Fruit fly (Drosophila melanogaster) whole organism, embryonic: ENCODE data around the gene CG14778.

Source experiments
- B-H1 ChIP-seq: fragments of 200-800 bp; sonication (Bioruptor generic); IDR thresholded peaks from 3 replicates; pipeline ENCODE4 v1.3.6; 2022; ENCODE audit warnings: missing biosample characterization, missing genetic modification characterization
- CG10462 ChIP-seq: fragments of 200-800 bp; sonication (Bioruptor generic); optimal IDR thresholded peaks from 2 replicates; lab custom pipeline; 2016; ENCODE audit warnings: missing biosample characterization, missing genetic modification characterization
- CG10654 ChIP-seq: fragments of 200-800 bp; sonication (Bioruptor generic); optimal IDR thresholded peaks from 2 replicates; lab custom pipeline; 2016; ENCODE audit warnings: missing biosample characterization, missing genetic modification characterization
- CG11398 ChIP-seq: fragments of 200-800 bp; sonication (Bioruptor generic); optimal IDR thresholded peaks from 2 replicates; lab custom pipeline; 2016; ENCODE audit warnings: missing biosample characterization, missing genetic modification characterization
- CG12744 ChIP-seq: fragments of 200-800 bp; sonication (Bioruptor generic); optimal IDR thresholded peaks from 2 replicates; lab custom pipeline; 2016; ENCODE audit warnings: missing biosample characterization, missing genetic modification characterization
- CG14014 ChIP-seq: fragments of 200-800 bp; sonication (Bioruptor generic); IDR thresholded peaks from 2 replicates; pipeline ENCODE4 v1.3.6; 2022; ENCODE audit warnings: missing biosample characterization, missing genetic modification characterization
- CG14441 ChIP-seq: fragments of 200-800 bp; sonication (Bioruptor generic); IDR thresholded peaks from 2 replicates; pipeline ENCODE4 v1.3.6; 2022; ENCODE audit warnings: missing biosample characterization, missing genetic modification characterization
- CG1529 ChIP-seq: fragments of 200-800 bp; sonication (Bioruptor generic); optimal IDR thresholded peaks from 3 replicates; lab custom pipeline; 2018; ENCODE audit warnings: missing biosample characterization, missing genetic modification characterization
- CG15601 ChIP-seq: fragments of 200-800 bp; sonication (Bioruptor generic); optimal IDR thresholded peaks from 3 replicates; lab custom pipeline; 2019; ENCODE audit warnings: missing biosample characterization, mild to moderate bottlenecking, missing genetic modification characterization, moderate library complexity
- CG1647 ChIP-seq: fragments of 200-800 bp; sonication (Bioruptor generic); optimal IDR thresholded peaks from 3 replicates; lab custom pipeline; 2016; ENCODE audit warnings: missing biosample characterization, missing genetic modification characterization
- CG17361 ChIP-seq: fragments of 200-800 bp; sonication (Bioruptor generic); IDR thresholded peaks from 3 replicates; pipeline ENCODE4 v1.3.6; 2022; ENCODE audit warnings: missing biosample characterization, missing genetic modification characterization
- CG2129 ChIP-seq: fragments of 200-800 bp; sonication (Bioruptor generic); IDR thresholded peaks from 2 replicates; pipeline ENCODE4 v1.3.6; 2022; ENCODE audit warnings: missing biosample characterization, missing genetic modification characterization; ENCODE audit not compliant: partially characterized antibody
- CG3407 ChIP-seq: fragments of 200-800 bp; sonication (Bioruptor generic); optimal IDR thresholded peaks from 2 replicates; lab custom pipeline; 2018; ENCODE audit warnings: missing biosample characterization, mild to moderate bottlenecking, missing genetic modification characterization
- CG3847 ChIP-seq: fragments of 200-800 bp; sonication (Bioruptor generic); IDR thresholded peaks from 2 replicates; pipeline ENCODE4 v1.3.6; 2022; ENCODE audit warnings: missing biosample characterization, missing genetic modification characterization
- CG3995 ChIP-seq: fragments of 200-800 bp; sonication (Bioruptor generic); optimal IDR thresholded peaks from 3 replicates; lab custom pipeline; 2016; ENCODE audit warnings: missing biosample characterization, missing genetic modification characterization
- CG5245 ChIP-seq: fragments of 200-800 bp; sonication (Bioruptor generic); optimal IDR thresholded peaks from 3 replicates; lab custom pipeline; 2016; ENCODE audit warnings: missing biosample characterization, missing genetic modification characterization
- Dip2 ChIP-seq: fragments of 200-800 bp; sonication (Bioruptor generic); IDR thresholded peaks from 2 replicates; pipeline ENCODE4 v1.3.6; 2022; ENCODE audit warnings: missing biosample characterization, missing genetic modification characterization
- Elba2 ChIP-seq: fragments of 200-800 bp; sonication (Bioruptor generic); optimal IDR thresholded peaks from 3 replicates; lab custom pipeline; 2016; ENCODE audit warnings: missing biosample characterization, missing genetic modification characterization
- Ets65A ChIP-seq: fragments of 200-800 bp; sonication (Bioruptor generic); peaks from one replicate; lab custom pipeline; 2016; ENCODE audit warnings: missing biosample characterization, missing genetic modification characterization
- Fer1 ChIP-seq: fragments of 200-800 bp; sonication (Bioruptor generic); optimal IDR thresholded peaks from 2 replicates; lab custom pipeline; 2017; ENCODE audit warnings: missing biosample characterization, mild to moderate bottlenecking, missing genetic modification characterization
- HLHmδ ChIP-seq: fragments of 200-800 bp; sonication (Bioruptor generic); optimal IDR thresholded peaks from 2 replicates; lab custom pipeline; 2018; ENCODE audit warnings: missing biosample characterization, mild to moderate bottlenecking, missing genetic modification characterization, moderate library complexity
- Hr3 ChIP-seq: fragments of 200-800 bp; sonication (Bioruptor generic); optimal IDR thresholded peaks from 3 replicates; lab custom pipeline; 2016; ENCODE audit warnings: missing biosample characterization, missing genetic modification characterization
- Oli ChIP-seq: fragments of 200-800 bp; sonication (Bioruptor generic); optimal IDR thresholded peaks from 2 replicates; lab custom pipeline; 2018; ENCODE audit warnings: missing biosample characterization, mild to moderate bottlenecking, missing genetic modification characterization, moderate library complexity
- Opbp ChIP-seq: fragments of 200-800 bp; sonication (Bioruptor generic); IDR thresholded peaks from 3 replicates; pipeline ENCODE4 v1.3.6; 2022; ENCODE audit warnings: missing biosample characterization, missing genetic modification characterization; ENCODE audit not compliant: partially characterized antibody
- Optix ChIP-seq: fragments of 200-800 bp; sonication (Bioruptor generic); IDR thresholded peaks from 3 replicates; pipeline ENCODE4 v1.3.6; 2022; ENCODE audit warnings: missing biosample characterization, missing genetic modification characterization
- Pdp1 ChIP-seq, 2 experiments: fragments of 200-800 bp; sonication (Bioruptor generic); optimal IDR thresholded peaks; 3 replicates each; lab custom pipeline; 2016; ENCODE audit warnings: missing biosample characterization in 2 of 2, missing genetic modification characterization in 2 of 2, mild to moderate bottlenecking in 1 of 2, moderate library complexity in 1 of 2
- Poxn ChIP-seq: fragments of 200-800 bp; sonication (Bioruptor generic); IDR thresholded peaks from 2 replicates; pipeline ENCODE4 v1.3.6; 2022; ENCODE audit warnings: missing biosample characterization, missing genetic modification characterization
- Ptx1 ChIP-seq: fragments of 200-800 bp; sonication (Bioruptor generic); IDR thresholded peaks from 2 replicates; pipeline ENCODE4 v1.3.6; 2022; ENCODE audit warnings: missing biosample characterization, missing genetic modification characterization
- Sox100B ChIP-seq: fragments of 200-800 bp; sonication (Bioruptor generic); optimal IDR thresholded peaks from 3 replicates; lab custom pipeline; 2018; ENCODE audit warnings: missing biosample characterization, mild to moderate bottlenecking, missing genetic modification characterization
- TFAM ChIP-seq: fragments of 200-800 bp; sonication (Bioruptor generic); optimal IDR thresholded peaks from 2 replicates; lab custom pipeline; 2017; ENCODE audit warnings: missing biosample characterization, missing genetic modification characterization, inconsistent platforms
- amos ChIP-seq: fragments of 200-800 bp; sonication (Bioruptor generic); IDR thresholded peaks from 2 replicates; pipeline ENCODE4 v1.3.6; 2022; ENCODE audit warnings: missing biosample characterization, missing genetic modification characterization; ENCODE audit not compliant: partially characterized antibody
- aop ChIP-seq: fragments of 200-800 bp; sonication (Bioruptor generic); IDR thresholded peaks from 2 replicates; pipeline ENCODE4 v1.3.6; 2022; ENCODE audit warnings: missing biosample characterization, missing genetic modification characterization
- ash1 ChIP-seq: fragments of 200-800 bp; sonication (Bioruptor generic); optimal IDR thresholded peaks from 2 replicates; lab custom pipeline; 2018; ENCODE audit warnings: missing biosample characterization, mild to moderate bottlenecking, missing genetic modification characterization
- az2 ChIP-seq: fragments of 200-800 bp; sonication (Bioruptor generic); optimal IDR thresholded peaks from 3 replicates; lab custom pipeline; 2016; ENCODE audit warnings: missing biosample characterization, missing genetic modification characterization
- crp ChIP-seq, 2 experiments: fragments of 200-800 bp; sonication (Bioruptor generic); optimal IDR thresholded peaks; 2 replicates in 1 of 2; 3 replicates in 1 of 2; lab custom pipeline; 2017; ENCODE audit warnings: missing biosample characterization in 2 of 2, missing genetic modification characterization in 2 of 2, mild to moderate bottlenecking in 1 of 2, moderate library complexity in 1 of 2
- eve ChIP-seq, 2 experiments: fragments of >200 bp; optimal IDR thresholded peaks; 2 replicates each; lab custom pipeline; 2017; ENCODE audit warnings: missing biosample characterization in 2 of 2, missing genetic modification characterization in 2 of 2
- gem ChIP-seq: fragments of 200-800 bp; sonication (Bioruptor generic); optimal IDR thresholded peaks from 2 replicates; lab custom pipeline; 2019; ENCODE audit warnings: missing biosample characterization, mild to moderate bottlenecking, missing genetic modification characterization, moderate library complexity
- gro ChIP-seq: fragments of 200-800 bp; sonication (Bioruptor generic); optimal IDR thresholded peaks from 2 replicates; lab custom pipeline; 2016; ENCODE audit warnings: missing biosample characterization, missing genetic modification characterization
- hkb ChIP-seq, 2 experiments: fragments of 200-800 bp in 1 of 2; fragments of >200 bp in 1 of 2; sonication (Bioruptor generic) in 1 of 2; IDR thresholded peaks in 1 of 2; optimal IDR thresholded peaks in 1 of 2; 2 replicates each; pipeline versions ENCODE4 v1.3.6 to Lab custom; 2017 to 2022; ENCODE audit warnings: missing biosample characterization in 1 of 2, missing genetic modification characterization in 1 of 2
- insv ChIP-seq, 2 experiments: fragments of 200-800 bp; sonication (Bioruptor generic); optimal IDR thresholded peaks; 3 replicates each; lab custom pipeline; 2016 to 2018; ENCODE audit warnings: missing biosample characterization in 2 of 2, missing genetic modification characterization in 2 of 2
- inv ChIP-seq: fragments of 200-800 bp; sonication (Bioruptor generic); IDR thresholded peaks from 2 replicates; pipeline ENCODE4 v1.3.6; 2022; ENCODE audit warnings: missing biosample characterization, missing genetic modification characterization; ENCODE audit not compliant: partially characterized antibody
- lilli ChIP-seq: fragments of 200-800 bp; sonication (Bioruptor generic); optimal IDR thresholded peaks from 3 replicates; lab custom pipeline; 2016; ENCODE audit warnings: missing biosample characterization, missing genetic modification characterization
- maf-S ChIP-seq: fragments of 200-800 bp; sonication (Bioruptor generic); optimal IDR thresholded peaks from 2 replicates; lab custom pipeline; 2016; ENCODE audit warnings: missing biosample characterization, missing genetic modification characterization
- nerfin-2 ChIP-seq: fragments of 200-800 bp; sonication (Bioruptor generic); IDR thresholded peaks from 2 replicates; pipeline ENCODE4 v1.3.6; 2022; ENCODE audit warnings: missing biosample characterization, missing genetic modification characterization; ENCODE audit not compliant: partially characterized antibody
- otp ChIP-seq: fragments of 200-800 bp; sonication (Bioruptor generic); IDR thresholded peaks from 3 replicates; pipeline ENCODE4, ENCODE4 v1.3.6; 2022; ENCODE audit warnings: missing biosample characterization, missing genetic modification characterization
- pros ChIP-seq: fragments of 200-800 bp; sonication (Bioruptor generic); optimal IDR thresholded peaks from 3 replicates; lab custom pipeline; 2019; ENCODE audit warnings: missing biosample characterization, mild to moderate bottlenecking, missing genetic modification characterization, moderate library complexity
- run ChIP-seq: fragments of 200-800 bp; sonication (Bioruptor generic); optimal IDR thresholded peaks from 3 replicates; lab custom pipeline; 2018; ENCODE audit warnings: missing biosample characterization, mild to moderate bottlenecking, missing genetic modification characterization
- trem ChIP-seq: fragments of 200-800 bp; optimal IDR thresholded peaks from 3 replicates; lab custom pipeline; 2019; ENCODE audit warnings: missing biosample characterization, mild to moderate bottlenecking, missing genetic modification characterization, moderate library complexity
- yki ChIP-seq: fragments of >200 bp; optimal IDR thresholded peaks from 3 replicates; lab custom pipeline; 2018
- zfh2 ChIP-seq: fragments of 200-800 bp; sonication (Bioruptor generic); optimal IDR thresholded peaks from 2 replicates; lab custom pipeline; 2016; ENCODE audit warnings: missing biosample characterization, missing genetic modification characterization

CG14778 gene

dm6 chrX:1476436-1476835, 9.1 kb downstream of the CG14778 start (continued):
- no peak for TF ChIP-seq CG5245 (GFP tag; lab: Kevin White, UChicago)
- no peak for TF ChIP-seq Poxn
- peak; percentile 87 for TF ChIP-seq Fer1 (GFP tag; lab: Kevin White, UChicago)
- TF ChIP-seq HLHmδ (GFP tag; lab: Kevin White, UChicago): no peak
- TF ChIP-seq inv: no peak
- TF ChIP-seq, all 482 proteins: peak for 4

dm6 chrX:1476848-1477247, 9.6 kb downstream of the CG14778 start, which contains the start of the genes Rab27 and mei-38:
Rab27 (minus strand) TSS chrX:1476974.
mei-38 (plus strand) TSS chrX:1477063.
- TF ChIP-seq maf-S (GFP tag; lab: Kevin White, UChicago) (no peak), crp (GFP tag; optimal IDR thresholded peaks at IDR 0.05; lab: Kevin White, UChicago) (no peak), gro (GFP tag; lab: Kevin White, UChicago) (no peak), eve (GFP tag; optimal IDR thresholded peaks at IDR 0.05; lab: Kevin White, UChicago) (no peak), nerfin-2 (GFP tag; lab: Robert Waterston, UW) (0 out of 2 replicates have a peak, but pooled peaks have one; percentile 29), B-H1 (GFP tag; lab: Robert Waterston, UW) (no peak), yki (lab: Kevin White, UChicago) (no peak), Pdp1 (GFP tag; optimal IDR thresholded peaks at IDR 0.05; lab: Kevin White, UChicago) (peak in 1 of 2 experiments; percentile 28), CG12744 (no peak), ash1 (GFP tag; lab: Kevin White, UChicago) (no peak), insv (GFP tag; optimal IDR thresholded peaks at IDR 0.05; lab: Kevin White, UChicago) (no peak), CG2129 (GFP tag; lab: Robert Waterston, UW) (peak; percentile 37; the same call in 1 of the 2 replicates), Optix (no peak), hkb (optimal IDR thresholded peaks at IDR 0.05; lab: Kevin White, UChicago) (no peak), hkb (GFP tag; IDR thresholded peaks at IDR 0.05; lab: Robert Waterston, UW) (no peak), zfh2 (GFP tag; lab: Kevin White, UChicago) (peak; percentile 53), Ets65A (GFP tag; lab: Kevin White, UChicago) (peak; percentile 70), trem (tag; lab: Kevin White, UChicago) (peak; percentile 33), Elba2 (GFP tag; lab: Kevin White, UChicago) (no peak), run (tag; lab: Kevin White, UChicago) (no peak), CG3847 (GFP tag; lab: Robert Waterston, UW) (peak; percentile 52), CG11398 (GFP tag; lab: Kevin White, UChicago) (no peak), CG10462 (GFP tag; lab: Kevin White, UChicago) (no peak), otp (GFP tag; lab: Robert Waterston, UW) (no peak), CG14441 (GFP tag; lab: Robert Waterston, UW) (no peak), Opbp (peak; percentile 78), CG14014 (GFP tag; lab: Robert Waterston, UW) (no peak), Sox100B (GFP tag; lab: Kevin White, UChicago) (no peak), CG17361 (GFP tag; lab: Robert Waterston, UW) (no peak), TFAM (GFP tag; lab: Kevin White, UChicago) (no peak), CG1529 (GFP tag; lab: Kevin White, UChicago) (no peak), CG10654 (GFP tag; lab: Kevin White, UChicago) (no peak), CG15601 (tag; lab: Kevin White, UChicago) (no peak), CG1647 (GFP tag; lab: Kevin White, UChicago) (peak; percentile 14), Poxn (no peak), CG3407 (GFP tag; lab: Kevin White, UChicago) (no peak), Ptx1 (GFP tag; lab: Robert Waterston, UW) (0 out of 2 replicates have a peak, but pooled peaks have one; percentile 11), gem (tag; lab: Kevin White, UChicago) (no peak), CG3995 (GFP tag; lab: Kevin White, UChicago) (no peak), Hr3 (no peak), aop (GFP tag; lab: Robert Waterston, UW) (no peak), lilli (peak; percentile 18), Dip2 (GFP tag; lab: Robert Waterston, UW) (no peak), Oli (tag; lab: Kevin White, UChicago) (no peak), az2 (no peak), amos (GFP tag; lab: Robert Waterston, UW) (peak; percentile 82), pros (GFP tag; lab: Kevin White, UChicago) (no peak)
